Worm (Caenorhabditis elegans) whole organism, L4 larva: ENCODE data around the gene pat-9.

ENCODE experiments used
- pqm-1 ChIP-seq: sonication (generic microtip); optimal IDR thresholded peaks from 2 replicates; lab custom pipeline; 2017; ENCODE audit warnings: missing biosample characterization, missing genetic modification characterization
- snpc-4 ChIP-seq: fragments of 150-350 bp; optimal IDR thresholded peaks from 2 replicates; lab custom pipeline; 2014; ENCODE audit warnings: missing biosample characterization, missing genetic modification characterization
- zag-1 ChIP-seq: fragments of 150-350 bp; optimal IDR thresholded peaks from 2 replicates; lab custom pipeline; 2014; ENCODE audit warnings: missing biosample characterization, missing genetic modification characterization
- zip-11 ChIP-seq: fragments of 200-800 bp; sonication (Bioruptor generic); IDR thresholded peaks from 2 replicates; pipeline ENCODE4 v1.3.6; 2022; ENCODE audit warnings: missing genetic modification characterization, missing compliant biosample characterization

ce11 chrX:16525632-16526031 lies 11.1 kb upstream of the pat-9 start:
- TF ChIP-seq snpc-4 (tag; lab: Kevin White, UChicago) (no peak), pqm-1 (tag; lab: Kevin White, UChicago) (no peak), zag-1 (tag; lab: Kevin White, UChicago) (no peak), zip-11 (GFP tag; lab: Robert Waterston, UW) (no peak)
